Fruit fly (Drosophila melanogaster) whole organism, embryonic: ENCODE data around the gene Dhps.
A peak's percentile ranks its signal among the peaks of the same experiment; 100 is the strongest.

Experiments
- Aef1 ChIP-seq: fragments of 200-800 bp; sonication (Bioruptor generic); IDR thresholded peaks from 3 replicates; pipeline ENCODE4 v1.3.6; 2022; ENCODE audit warnings: missing biosample characterization, missing genetic modification characterization
- B-H1 ChIP-seq: fragments of 200-800 bp; sonication (Bioruptor generic); IDR thresholded peaks from 3 replicates; pipeline ENCODE4 v1.3.6; 2022; ENCODE audit warnings: missing biosample characterization, missing genetic modification characterization
- Bdp1 ChIP-seq: fragments of 200-800 bp; sonication (Bioruptor generic); optimal IDR thresholded peaks from 3 replicates; lab custom pipeline; 2016; ENCODE audit warnings: missing biosample characterization, missing genetic modification characterization
- CG11247 ChIP-seq: fragments of 200-800 bp; sonication (Bioruptor generic); IDR thresholded peaks from 2 replicates; pipeline ENCODE4 v1.3.6; 2022; ENCODE audit warnings: missing biosample characterization, missing genetic modification characterization
- CG12942 ChIP-seq: fragments of 200-800 bp; sonication (Bioruptor generic); optimal IDR thresholded peaks from 3 replicates; lab custom pipeline; 2016; ENCODE audit warnings: missing biosample characterization, missing genetic modification characterization
- CG13894 ChIP-seq: fragments of 200-800 bp; sonication (Bioruptor generic); optimal IDR thresholded peaks from 3 replicates; lab custom pipeline; 2018; ENCODE audit warnings: missing biosample characterization, mild to moderate bottlenecking, missing genetic modification characterization, moderate library complexity
- CG14860 ChIP-seq: fragments of 200-800 bp; sonication (Bioruptor generic); IDR thresholded peaks from 3 replicates; pipeline ENCODE4 v1.3.6; 2022; ENCODE audit warnings: missing biosample characterization, missing genetic modification characterization; ENCODE audit not compliant: partially characterized antibody
- CG15269 ChIP-seq: fragments of 200-800 bp; sonication (Bioruptor generic); optimal IDR thresholded peaks from 2 replicates; lab custom pipeline; 2018; ENCODE audit warnings: missing biosample characterization, mild to moderate bottlenecking, missing genetic modification characterization, moderate library complexity
- CG17361 ChIP-seq: fragments of 200-800 bp; sonication (Bioruptor generic); IDR thresholded peaks from 3 replicates; pipeline ENCODE4 v1.3.6; 2022; ENCODE audit warnings: missing biosample characterization, missing genetic modification characterization
- CG17912 ChIP-seq: fragments of 200-800 bp; sonication (Bioruptor generic); optimal IDR thresholded peaks from 2 replicates; lab custom pipeline; 2018; ENCODE audit warnings: missing biosample characterization, mild to moderate bottlenecking, missing genetic modification characterization
- CG18262 ChIP-seq: fragments of 200-800 bp; optimal IDR thresholded peaks from 3 replicates; lab custom pipeline; 2019; ENCODE audit warnings: missing biosample characterization, mild to moderate bottlenecking, missing genetic modification characterization, moderate library complexity
- CG2678 ChIP-seq: fragments of 200-800 bp; sonication (Bioruptor generic); optimal IDR thresholded peaks from 3 replicates; lab custom pipeline; 2019; ENCODE audit warnings: missing biosample characterization, mild to moderate bottlenecking, missing genetic modification characterization, moderate library complexity
- CG4854 ChIP-seq: fragments of 200-800 bp; sonication (Bioruptor generic); optimal IDR thresholded peaks from 2 replicates; lab custom pipeline; 2016; ENCODE audit warnings: missing biosample characterization, missing genetic modification characterization, inconsistent platforms
- CG9609 ChIP-seq: fragments of 200-800 bp; sonication (Bioruptor generic); optimal IDR thresholded peaks from 3 replicates; lab custom pipeline; 2016; ENCODE audit warnings: missing biosample characterization, missing genetic modification characterization
- D19A ChIP-seq: fragments of 200-800 bp; optimal IDR thresholded peaks from 3 replicates; lab custom pipeline; 2019; ENCODE audit warnings: missing biosample characterization, mild to moderate bottlenecking, missing genetic modification characterization, moderate library complexity
- Ets65A ChIP-seq: fragments of 200-800 bp; sonication (Bioruptor generic); peaks from one replicate; lab custom pipeline; 2016; ENCODE audit warnings: missing biosample characterization, missing genetic modification characterization
- HHEX ChIP-seq: fragments of 200-800 bp; sonication (Bioruptor generic); optimal IDR thresholded peaks from 3 replicates; lab custom pipeline; 2017; ENCODE audit warnings: missing biosample characterization, mild to moderate bottlenecking, missing genetic modification characterization, missing genetic modification reagents
- Hey ChIP-seq: fragments of 200-800 bp; sonication (Bioruptor generic); optimal IDR thresholded peaks from 3 replicates; lab custom pipeline; 2018; ENCODE audit warnings: missing biosample characterization, mild to moderate bottlenecking, missing genetic modification characterization
- Hmx ChIP-seq: fragments of 200-800 bp; sonication (Bioruptor generic); optimal IDR thresholded peaks from 2 replicates; lab custom pipeline; 2016; ENCODE audit warnings: missing biosample characterization, missing genetic modification characterization
- Meics ChIP-seq: fragments of 200-800 bp; sonication (Bioruptor generic); optimal IDR thresholded peaks from 2 replicates; lab custom pipeline; 2017; ENCODE audit warnings: missing biosample characterization, mild to moderate bottlenecking, missing genetic modification characterization
- Trl ChIP-seq, 3 experiments: fragments of >200 bp in 2 of 3; fragments of 200-800 bp in 1 of 3; sonication (Bioruptor generic) in 1 of 3; optimal IDR thresholded peaks; 2 replicates in 1 of 3; 3 replicates in 2 of 3; lab custom pipeline; 2016 to 2017; ENCODE audit warnings: missing biosample characterization in 1 of 3, missing genetic modification characterization in 1 of 3
- abd-A ChIP-seq: fragments of 200-800 bp; sonication (Bioruptor generic); optimal IDR thresholded peaks from 3 replicates; lab custom pipeline; 2019; ENCODE audit warnings: missing biosample characterization, mild to moderate bottlenecking, missing genetic modification characterization, moderate library complexity
- cas ChIP-seq: fragments of 200-800 bp; sonication (Bioruptor generic); IDR thresholded peaks from 2 replicates; pipeline ENCODE4 v1.3.6; 2022; ENCODE audit warnings: missing biosample characterization, missing genetic modification characterization
- cato ChIP-seq: fragments of 200-800 bp; sonication (Bioruptor generic); optimal IDR thresholded peaks from 2 replicates; lab custom pipeline; 2016; ENCODE audit warnings: missing biosample characterization, missing genetic modification characterization, borderline replicate concordance
- cg ChIP-seq: fragments of 200-800 bp; sonication (Bioruptor generic); optimal IDR thresholded peaks from 3 replicates; lab custom pipeline; 2019; ENCODE audit warnings: missing biosample characterization, mild to moderate bottlenecking, missing genetic modification characterization, moderate library complexity
- dm ChIP-seq: fragments of 200-800 bp; sonication (Bioruptor generic); optimal IDR thresholded peaks from 3 replicates; lab custom pipeline; 2016; ENCODE audit warnings: missing biosample characterization, missing genetic modification characterization
- ems ChIP-seq: fragments of 200-800 bp; sonication (Bioruptor generic); optimal IDR thresholded peaks from 3 replicates; lab custom pipeline; 2016; ENCODE audit warnings: missing biosample characterization, missing genetic modification characterization
- exex ChIP-seq: fragments of 200-800 bp; sonication (Bioruptor generic); optimal IDR thresholded peaks from 4 replicates; lab custom pipeline; 2018; ENCODE audit warnings: missing biosample characterization, mild to moderate bottlenecking, missing genetic modification characterization, moderate library complexity
- gfzf ChIP-seq: fragments of 200-800 bp; sonication (Bioruptor generic); optimal IDR thresholded peaks from 2 replicates; lab custom pipeline; 2016; ENCODE audit warnings: missing biosample characterization, mild to moderate bottlenecking, missing genetic modification characterization, moderate library complexity
- gro ChIP-seq: fragments of 200-800 bp; sonication (Bioruptor generic); optimal IDR thresholded peaks from 2 replicates; lab custom pipeline; 2016; ENCODE audit warnings: missing biosample characterization, missing genetic modification characterization
- hth ChIP-seq: fragments of >200 bp; optimal IDR thresholded peaks from 2 replicates; lab custom pipeline; 2017; ENCODE audit warnings: inconsistent platforms
- insv ChIP-seq, 2 experiments: fragments of 200-800 bp; sonication (Bioruptor generic); optimal IDR thresholded peaks; 3 replicates each; lab custom pipeline; 2016 to 2018; ENCODE audit warnings: missing biosample characterization in 2 of 2, missing genetic modification characterization in 2 of 2
- lola ChIP-seq, 3 experiments: fragments of >200 bp in 2 of 3; fragments of 200-800 bp in 1 of 3; sonication (Bioruptor generic) in 1 of 3; optimal IDR thresholded peaks; 2 replicates each; lab custom pipeline; 2017 to 2019; ENCODE audit warnings: missing biosample characterization in 3 of 3, missing genetic modification characterization in 3 of 3, mild to moderate bottlenecking in 1 of 3, moderate library complexity in 1 of 3
- nom ChIP-seq: fragments of 200-800 bp; sonication (Bioruptor generic); optimal IDR thresholded peaks from 2 replicates; lab custom pipeline; 2017; ENCODE audit warnings: missing biosample characterization, missing genetic modification characterization, mild to moderate bottlenecking, moderate library complexity, missing genetic modification reagents
- pros ChIP-seq: fragments of 200-800 bp; sonication (Bioruptor generic); optimal IDR thresholded peaks from 3 replicates; lab custom pipeline; 2019; ENCODE audit warnings: missing biosample characterization, mild to moderate bottlenecking, missing genetic modification characterization, moderate library complexity
- sd ChIP-seq: fragments of 200-800 bp; sonication (Bioruptor generic); optimal IDR thresholded peaks from 3 replicates; lab custom pipeline; 2018; ENCODE audit warnings: missing biosample characterization, mild to moderate bottlenecking, missing genetic modification characterization, moderate library complexity
- stwl ChIP-seq: fragments of 200-800 bp; sonication (Bioruptor generic); optimal IDR thresholded peaks from 3 replicates; lab custom pipeline; 2018; ENCODE audit warnings: missing biosample characterization, mild to moderate bottlenecking, missing genetic modification characterization, moderate library complexity
- vfl ChIP-seq: fragments of 200-800 bp; sonication (Bioruptor generic); optimal IDR thresholded peaks from 2 replicates; lab custom pipeline; 2016; ENCODE audit warnings: missing biosample characterization, missing genetic modification characterization

The Dhps gene

dm6 chr3L:8202317-8202842 lies 4.4 kb downstream of the Dhps start, which contains the start of the genes CG7366 and CG13679:
CG7366 (minus strand) TSS chr3L:8202417.
CG13679 (plus strand) TSS chr3L:8202792.
- TF ChIP-seq CG4854 (GFP tag; lab: Kevin White, UChicago) (no peak), insv (GFP tag; optimal IDR thresholded peaks at IDR 0.05; lab: Kevin White, UChicago) (no peak)
- TF ChIP-seq, all 482 proteins: peak for 0

dm6 chr3L:8210596-8210995 lies 12.6 kb downstream of the Dhps start, which contains the start of gene tut:
tut (minus strand) TSS chr3L:8210743.
- TF ChIP-seq stwl (peak; percentile 91), cg (no peak), Meics (GFP tag; lab: Kevin White, UChicago) (no peak), gfzf (peak; percentile 37)

- TF ChIP-seq abd-A (tag; lab: Kevin White, UChicago) (no peak), CG9609 (GFP tag; lab: Kevin White, UChicago) (no peak), nom (no peak), vfl (GFP tag; lab: Kevin White, UChicago) (no peak), Hmx (GFP tag; lab: Kevin White, UChicago) (no peak), cato (no peak), Ets65A (peak; percentile 90)
Measured at dm6 chr3L:8211590-8211989, 13.6 kb downstream of the Dhps start, which contains the start of gene CG8006. CG8006 (plus strand) TSS chr3L:8211890.

dm6 chr3L:8214980-8215379 lies 17.0 kb downstream of the Dhps start, which contains the start of gene CG8012:
CG8012 (plus strand) TSS chr3L:8215280.
- TF ChIP-seq dm (no peak), CG18262 (tag; lab: Kevin White, UChicago) (no peak), pros (GFP tag; lab: Kevin White, UChicago) (no peak), hth (lab: Kevin White, UChicago) (no peak), CG12942 (GFP tag; lab: Kevin White, UChicago) (no peak), gro (GFP tag; lab: Kevin White, UChicago) (no peak), exex (tag; lab: Kevin White, UChicago) (no peak), CG14860 (no peak), HHEX (GFP tag; lab: Kevin White, UChicago) (no peak), Trl (optimal IDR thresholded peaks at IDR 0.05; lab: Kevin White, UChicago) (no peak), Trl (GFP tag; optimal IDR thresholded peaks at IDR 0.05; lab: Kevin White, UChicago) (no peak), CG11247 (GFP tag; lab: Robert Waterston, UW) (no peak)

- peak; percentile 65 for TF ChIP-seq Hey
- TF ChIP-seq CG14860: no peak
Measured at dm6 chr3L:8218883-8219282, 20.9 kb downstream of the Dhps start, which contains the start of gene CG13674. CG13674 (minus strand) TSS chr3L:8218983.

- peak; percentile 89 for TF ChIP-seq abd-A (tag; lab: Kevin White, UChicago)
- TF ChIP-seq Bdp1 (GFP tag; lab: Kevin White, UChicago): no peak
- TF ChIP-seq CG17912: no peak
- TF ChIP-seq ems (GFP tag; lab: Kevin White, UChicago): no peak
- peak; percentile 30 for TF ChIP-seq CG13894 (tag; lab: Kevin White, UChicago)
- no peak for TF ChIP-seq D19A (tag; lab: Kevin White, UChicago)
- TF ChIP-seq lola (GFP tag; optimal IDR thresholded peaks at IDR 0.05; lab: Kevin White, UChicago): no peak
- TF ChIP-seq Hey: peak; percentile 65
- no peak for TF ChIP-seq CG17361 (GFP tag; lab: Robert Waterston, UW)
- TF ChIP-seq Aef1 (GFP tag; lab: Robert Waterston, UW): no peak
- TF ChIP-seq cas (GFP tag; lab: Robert Waterston, UW): no peak
- no peak for TF ChIP-seq CG2678 (tag; lab: Kevin White, UChicago)
- TF ChIP-seq CG15269 (tag; lab: Kevin White, UChicago): no peak
- peak; percentile 71 for TF ChIP-seq sd (tag; lab: Kevin White, UChicago)
- peak; percentile 50 for TF ChIP-seq Ets65A
- no peak for TF ChIP-seq B-H1 (GFP tag; lab: Robert Waterston, UW)
Measured at dm6 chr3L:8219687-8220086, 21.7 kb downstream of the Dhps start.
